Fruit fly (Drosophila melanogaster): ENCODE data around the gene CG7634.

CG7634 gene

dm6 chr3L:21604265-21604664 is 39.0 kb downstream of the CG7634 start (continued):
- no peak for TF ChIP-seq Ets96B (tag; optimal IDR thresholded peaks at IDR 0.05)
- TF ChIP-seq Smox (GFP tag; optimal IDR thresholded peaks at IDR 0.05) = peak; percentile 6
- no peak for TF ChIP-seq net (GFP tag; optimal IDR thresholded peaks at IDR 0.05)
- no peak for TF ChIP-seq CG10631 (GFP tag; optimal IDR thresholded peaks at IDR 0.05)
- TF ChIP-seq Eip75B (GFP tag; optimal IDR thresholded peaks at IDR 0.05) = no peak
- no peak for TF ChIP-seq dac (GFP tag; optimal IDR thresholded peaks at IDR 0.05)
- TF ChIP-seq esn (GFP tag; optimal IDR thresholded peaks at IDR 0.05) = peak; percentile 43
- no peak for TF ChIP-seq CG8319 (GFP tag; optimal IDR thresholded peaks at IDR 0.05)
- no peak for TF ChIP-seq Hr4 (GFP tag; optimal IDR thresholded peaks at IDR 0.05)
- TF ChIP-seq achi (GFP tag; optimal IDR thresholded peaks at IDR 0.05) = no peak
- no peak for TF ChIP-seq fd59A (GFP tag; optimal IDR thresholded peaks at IDR 0.05)
- no peak for TF ChIP-seq CG1621 (tag; optimal IDR thresholded peaks at IDR 0.05)
- TF ChIP-seq eg (GFP tag; IDR thresholded peaks at IDR 0.05) = no peak
- TF ChIP-seq spab (GFP tag; optimal IDR thresholded peaks at IDR 0.05) = no peak
- no peak for TF ChIP-seq Sox14 (GFP tag; optimal IDR thresholded peaks at IDR 0.05)
- TF ChIP-seq CG6854 (GFP tag; optimal IDR thresholded peaks at IDR 0.05) = no peak
- TF ChIP-seq CG6792 (GFP tag; optimal IDR thresholded peaks at IDR 0.05) = no peak
- no peak for TF ChIP-seq CG16779 (tag; optimal IDR thresholded peaks at IDR 0.05)
- TF ChIP-seq acj6 (GFP tag; optimal IDR thresholded peaks at IDR 0.05) = no peak
- TF ChIP-seq CG11902 (GFP tag; optimal IDR thresholded peaks at IDR 0.05) = no peak
- TF ChIP-seq Lpt (GFP tag; optimal IDR thresholded peaks at IDR 0.05) = no peak
- no peak for TF ChIP-seq salr (GFP tag; optimal IDR thresholded peaks at IDR 0.05)
- TF ChIP-seq Sox15 (GFP tag; optimal IDR thresholded peaks at IDR 0.05) = no peak
- no peak for TF ChIP-seq CG6276 (GFP tag; optimal IDR thresholded peaks at IDR 0.05)
- no peak for TF ChIP-seq CG8119 (GFP tag; IDR thresholded peaks at IDR 0.05)
- TF ChIP-seq CG8632 (GFP tag; optimal IDR thresholded peaks at IDR 0.05) = no peak
- peak; percentile 23 for TF ChIP-seq Met (GFP tag; optimal IDR thresholded peaks at IDR 0.05)
- no peak for TF ChIP-seq CG7368 (GFP tag; optimal IDR thresholded peaks at IDR 0.05)
- no peak for TF ChIP-seq OdsH (GFP tag; optimal IDR thresholded peaks at IDR 0.05)

- TF ChIP-seq CG34406 (GFP tag; optimal IDR thresholded peaks at IDR 0.05) = no peak
- no peak for TF ChIP-seq svp (GFP tag)
- no peak for TF ChIP-seq eg (GFP tag; IDR thresholded peaks at IDR 0.05)
- no peak for TF ChIP-seq Eip78C (GFP tag)
- TF ChIP-seq Ets21C (GFP tag; optimal IDR thresholded peaks at IDR 0.05) = no peak
- no peak for TF ChIP-seq Ets96B (tag; optimal IDR thresholded peaks at IDR 0.05)
- TF ChIP-seq Hr39 (GFP tag; optimal IDR thresholded peaks at IDR 0.05) = no peak
- TF ChIP-seq CG16779 (tag; optimal IDR thresholded peaks at IDR 0.05) = no peak
- no peak for TF ChIP-seq CG31627 (GFP tag; optimal IDR thresholded peaks at IDR 0.05)
- no peak for TF ChIP-seq esn (GFP tag; optimal IDR thresholded peaks at IDR 0.05)
- no peak for TF ChIP-seq Smox (GFP tag; optimal IDR thresholded peaks at IDR 0.05)
- no peak for TF ChIP-seq CG10631 (GFP tag; optimal IDR thresholded peaks at IDR 0.05)
- no peak for TF ChIP-seq Hr4 (GFP tag; optimal IDR thresholded peaks at IDR 0.05)
- no peak for TF ChIP-seq Sox102F (GFP tag; optimal IDR thresholded peaks at IDR 0.05)
- no peak for TF ChIP-seq CG7368 (GFP tag; optimal IDR thresholded peaks at IDR 0.05)
Measured at dm6 chr3L:21610535-21610934, 45.3 kb downstream of the CG7634 start.

- TF ChIP-seq fkh (GFP tag; optimal IDR thresholded peaks at IDR 0.05) (peak; percentile 91), Sox14 (GFP tag; optimal IDR thresholded peaks at IDR 0.05) (no peak), Blimp-1 (GFP tag; optimal IDR thresholded peaks at IDR 0.05) (no peak)
Measured at dm6 chr3L:21617354-21617753, 52.1 kb downstream of the CG7634 start, which contains the start of the genes S1P and CG11307. Gene S1P (minus strand): TSS chr3L:21617376. Gene CG11307 (plus strand): TSS chr3L:21617623.

Data from whole organism, prepupa.